Fruit fly (Drosophila melanogaster): ENCODE measurements around the gene klar.
A peak's percentile ranks its signal among the peaks of the same experiment; 100 is the strongest.

- peak; percentile 52 for TF ChIP-seq CG8159 (tag; optimal IDR thresholded peaks at IDR 0.05)
- TF ChIP-seq EcR (GFP tag; optimal IDR thresholded peaks at IDR 0.05) = no peak
- TF ChIP-seq fd96Ca (GFP tag; IDR thresholded peaks at IDR 0.05) = peak; percentile 32; the same call in 1 of the 3 replicates
- TF ChIP-seq CG10348 (GFP tag; IDR thresholded peaks at IDR 0.05) = no peak
- TF ChIP-seq CG4496 (GFP tag; IDR thresholded peaks at IDR 0.05) = no peak; the same call in 2 of the 3 replicates
Observed at dm6 chr3L:388094-388493, 152.3 kb downstream of the klar start.

Measured in whole organism, pupa.